Worm (Caenorhabditis elegans) whole organism, L2 larva: Measurements from ENCODE around the gene C18D11.3.

Experiments
- C34F6.9 ChIP-seq: fragments of 150-350 bp; optimal IDR thresholded peaks from 2 replicates; lab custom pipeline; 2014; ENCODE audit warnings: missing biosample characterization, missing genetic modification characterization
- F13H6.1 ChIP-seq: sonication (generic microtip); optimal IDR thresholded peaks from 2 replicates; lab custom pipeline; 2016; ENCODE audit warnings: missing genetic modification characterization, missing compliant biosample characterization
- Y55F3AM.14 ChIP-seq: fragments of 200-800 bp; sonication (Bioruptor generic); optimal IDR thresholded peaks from 2 replicates; lab custom pipeline; 2018; ENCODE audit warnings: mild to moderate bottlenecking, missing genetic modification characterization, missing compliant biosample characterization
- ZK546.5 ChIP-seq: sonication (generic microtip); optimal IDR thresholded peaks from 2 replicates; lab custom pipeline; 2017; ENCODE audit warnings: missing biosample characterization, missing genetic modification characterization
- alr-1 ChIP-seq: fragments of 150-350 bp; optimal IDR thresholded peaks from 2 replicates; lab custom pipeline; 2014; ENCODE audit warnings: missing biosample characterization, missing genetic modification characterization
- blmp-1 ChIP-seq: sonication (generic microtip); optimal IDR thresholded peaks from 2 replicates; lab custom pipeline; 2017; ENCODE audit warnings: missing genetic modification characterization, mild to moderate bottlenecking, missing compliant biosample characterization, antibody characterized with exemption, moderate library complexity; ENCODE audit not compliant: insufficient read depth
- ceh-16 ChIP-seq: fragments of 150-350 bp; optimal IDR thresholded peaks from 2 replicates; lab custom pipeline; 2014; ENCODE audit warnings: missing biosample characterization, missing genetic modification characterization
- ceh-82 ChIP-seq: fragments of 150-350 bp; optimal IDR thresholded peaks from 2 replicates; lab custom pipeline; 2014; ENCODE audit warnings: missing biosample characterization, missing genetic modification characterization
- crh-2 ChIP-seq: sonication (generic microtip); optimal IDR thresholded peaks from 2 replicates; lab custom pipeline; 2017; ENCODE audit warnings: missing biosample characterization, missing genetic modification characterization
- dmd-4 ChIP-seq: sonication (generic microtip); optimal IDR thresholded peaks from 2 replicates; lab custom pipeline; 2017; ENCODE audit warnings: missing biosample characterization, missing genetic modification characterization
- egl-27 ChIP-seq: sonication (generic microtip); optimal IDR thresholded peaks from 3 replicates; lab custom pipeline; 2017; ENCODE audit warnings: missing biosample characterization, missing genetic modification reagents, missing genetic modification characterization
- elt-1 ChIP-seq: fragments of 150-350 bp; optimal IDR thresholded peaks from 2 replicates; lab custom pipeline; 2014; ENCODE audit warnings: missing biosample characterization, missing genetic modification characterization
- elt-3 ChIP-seq: sonication (generic microtip); optimal IDR thresholded peaks from 2 replicates; lab custom pipeline; 2017; ENCODE audit warnings: missing biosample characterization, missing genetic modification characterization
- fos-1 ChIP-seq: fragments of 150-350 bp; optimal IDR thresholded peaks from 2 replicates; lab custom pipeline; 2014; ENCODE audit warnings: missing biosample characterization, missing genetic modification characterization
- gmeb-1 ChIP-seq: fragments of 150-350 bp; optimal IDR thresholded peaks from 2 replicates; lab custom pipeline; 2014; ENCODE audit warnings: missing biosample characterization, missing genetic modification characterization
- lin-13 ChIP-seq: fragments of 150-350 bp; optimal IDR thresholded peaks from 2 replicates; lab custom pipeline; 2014; ENCODE audit warnings: missing biosample characterization, missing genetic modification reagents, missing genetic modification characterization
- lin-39 ChIP-seq: fragments of 150-350 bp; optimal IDR thresholded peaks from 2 replicates; lab custom pipeline; 2014; ENCODE audit warnings: missing biosample characterization, missing genetic modification reagents, missing genetic modification characterization
- lsy-2 ChIP-seq, 2 experiments: fragments of 150-350 bp in 1 of 2; sonication (generic microtip) in 1 of 2; optimal IDR thresholded peaks; 2 replicates each; lab custom pipeline; 2014 to 2017; ENCODE audit warnings: missing biosample characterization in 2 of 2, missing genetic modification characterization in 2 of 2
- mab-5 ChIP-seq: fragments of 150-350 bp; optimal IDR thresholded peaks from 2 replicates; lab custom pipeline; 2014; ENCODE audit warnings: missing biosample characterization, missing genetic modification characterization
- mdl-1 ChIP-seq, 2 experiments: fragments of 150-350 bp in 1 of 2; sonication (generic microtip) in 1 of 2; optimal IDR thresholded peaks; 2 replicates each; lab custom pipeline; 2017; ENCODE audit warnings: missing biosample characterization in 2 of 2, missing genetic modification characterization in 2 of 2
- nhr-10 ChIP-seq: sonication (generic microtip); optimal IDR thresholded peaks from 2 replicates; lab custom pipeline; 2017; ENCODE audit warnings: missing biosample characterization, missing genetic modification characterization
- nhr-11 ChIP-seq: fragments of 150-350 bp; optimal IDR thresholded peaks from 2 replicates; lab custom pipeline; 2014; ENCODE audit warnings: missing biosample characterization, missing genetic modification characterization
- nhr-129 ChIP-seq: fragments of 150-350 bp; optimal IDR thresholded peaks from 2 replicates; lab custom pipeline; 2014; ENCODE audit warnings: missing biosample characterization, missing genetic modification characterization
- nhr-21 ChIP-seq: fragments of 150-350 bp; optimal IDR thresholded peaks from 2 replicates; lab custom pipeline; 2014; ENCODE audit warnings: missing biosample characterization, missing genetic modification characterization
- nhr-25 ChIP-seq: fragments of 150-350 bp; sonication (generic microtip); optimal IDR thresholded peaks from 3 replicates; lab custom pipeline; 2014; ENCODE audit warnings: missing biosample characterization, missing genetic modification characterization
- nhr-6 ChIP-seq: fragments of 150-350 bp; optimal IDR thresholded peaks from 2 replicates; lab custom pipeline; 2014; ENCODE audit warnings: missing biosample characterization, missing genetic modification characterization
- nhr-77 ChIP-seq: fragments of 150-350 bp; optimal IDR thresholded peaks from 2 replicates; lab custom pipeline; 2014; ENCODE audit warnings: missing biosample characterization, missing genetic modification characterization
- sem-4 ChIP-seq: fragments of 150-350 bp; optimal IDR thresholded peaks from 2 replicates; lab custom pipeline; 2014; ENCODE audit warnings: missing biosample characterization, missing genetic modification reagents, missing genetic modification characterization
- skn-1 ChIP-seq: sonication (generic microtip); optimal IDR thresholded peaks from 2 replicates; lab custom pipeline; 2017; ENCODE audit warnings: missing biosample characterization, missing genetic modification characterization
- sma-3 ChIP-seq: sonication (generic microtip); optimal IDR thresholded peaks from 2 replicates; lab custom pipeline; 2016; ENCODE audit warnings: missing genetic modification reagents, missing genetic modification characterization, missing compliant biosample characterization
- sma-9 ChIP-seq, 2 experiments: fragments of 150-350 bp in 1 of 2; sonication (generic microtip) in 1 of 2; optimal IDR thresholded peaks; 2 replicates each; lab custom pipeline; 2014 to 2016; ENCODE audit warnings: missing genetic modification characterization in 2 of 2, mild to moderate bottlenecking in 1 of 2, missing biosample characterization in 1 of 2, missing compliant biosample characterization in 1 of 2, missing genetic modification reagents in 1 of 2, moderate library complexity in 1 of 2
- snpc-4 ChIP-seq: fragments of 150-350 bp; optimal IDR thresholded peaks from 2 replicates; lab custom pipeline; 2014; ENCODE audit warnings: missing biosample characterization, missing genetic modification characterization
- unc-39 ChIP-seq: fragments of 150-350 bp; optimal IDR thresholded peaks from 2 replicates; lab custom pipeline; 2014; ENCODE audit warnings: missing biosample characterization, missing genetic modification characterization
- unc-55 ChIP-seq: fragments of 150-350 bp; sonication (generic microtip); optimal IDR thresholded peaks from 3 replicates; lab custom pipeline; 2014; ENCODE audit warnings: missing biosample characterization, missing genetic modification reagents, missing genetic modification characterization
- zag-1 ChIP-seq: fragments of 150-350 bp; optimal IDR thresholded peaks from 2 replicates; lab custom pipeline; 2014; ENCODE audit warnings: missing biosample characterization, missing genetic modification characterization
- ztf-11 ChIP-seq: sonication (generic microtip); optimal IDR thresholded peaks from 2 replicates; lab custom pipeline; 2017; ENCODE audit warnings: missing biosample characterization, missing genetic modification characterization
- ztf-4 ChIP-seq: fragments of 150-350 bp; optimal IDR thresholded peaks from 2 replicates; lab custom pipeline; 2014; ENCODE audit warnings: missing biosample characterization, missing genetic modification characterization

C18D11.3 gene

DNA sequence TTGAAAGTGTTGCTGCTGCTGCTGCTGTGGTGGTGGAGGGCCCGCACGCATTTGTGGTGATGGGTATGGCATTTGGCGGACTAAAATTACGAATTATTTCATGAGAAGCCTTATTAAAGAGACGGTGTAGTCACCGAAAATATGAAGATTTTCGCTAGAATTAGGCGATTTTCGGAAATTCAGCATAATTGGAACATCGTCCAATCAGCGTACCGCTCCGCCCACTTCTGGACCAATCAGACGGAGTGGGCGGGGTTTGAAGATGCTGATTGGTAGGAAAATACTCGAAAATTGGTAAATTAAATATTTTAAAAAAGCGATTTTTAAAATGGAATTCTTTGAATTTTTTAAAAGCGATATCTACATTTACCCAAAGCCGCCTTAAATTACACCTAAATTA lies 42.9 kb downstream of the C18D11.3 start:
- TF ChIP-seq alr-1 (tag; lab: Kevin White, UChicago) (no peak), ztf-11 (no peak), dmd-4 (tag; lab: Kevin White, UChicago) (no peak), elt-1 (tag; lab: Kevin White, UChicago) (no peak)
- TF ChIP-seq, all 48 proteins: peak for 0

DNA sequence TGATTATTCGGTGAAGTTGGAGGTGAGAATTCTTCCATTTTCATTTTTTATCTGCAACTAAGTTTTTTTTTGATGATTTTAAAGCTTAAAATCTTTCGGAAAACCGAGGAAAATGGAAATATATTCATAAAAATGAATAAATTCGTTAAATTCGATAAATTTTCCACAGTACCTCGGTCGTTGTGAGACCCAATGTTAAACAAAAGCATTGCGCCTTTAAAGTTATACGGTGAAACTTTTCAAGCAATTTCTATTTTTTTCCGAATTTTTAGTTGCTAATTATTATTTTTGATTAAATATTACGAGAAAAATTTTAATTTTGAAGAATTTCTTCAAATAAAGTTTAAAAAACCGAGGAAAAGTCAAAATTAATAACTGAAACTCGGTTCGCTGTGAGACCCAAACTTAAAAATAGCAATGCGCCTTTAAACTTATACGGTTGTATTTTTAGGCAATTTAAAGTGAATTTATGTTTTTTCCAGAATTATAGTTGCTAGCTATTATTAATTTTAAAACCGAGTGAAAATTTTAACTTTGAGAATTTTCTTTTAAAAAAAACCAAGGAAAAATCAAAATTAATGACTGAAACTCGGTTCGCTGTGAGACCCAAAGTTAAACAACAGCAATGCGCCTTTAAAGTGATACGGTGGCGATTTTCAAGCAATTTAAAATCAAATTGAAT lies 46.1 kb downstream of the C18D11.3 start, which contains the start of gene taf-12:
taf-12 (minus strand) TSS at position 51 of the 682 bp plus-strand sequence.
- no peak for TF ChIP-seq ceh-16 (tag; lab: Kevin White, UChicago)
- no peak for TF ChIP-seq nhr-25
- no peak for TF ChIP-seq gmeb-1
- TF ChIP-seq unc-39: no peak
- TF ChIP-seq ztf-4 (tag; lab: Kevin White, UChicago): no peak
- TF ChIP-seq blmp-1 (tag; lab: Kevin White, UChicago): no peak
- TF ChIP-seq unc-55 (GFP tag; lab: Kevin White, UChicago): no peak
- TF ChIP-seq ZK546.5 (tag; lab: Kevin White, UChicago): no peak

DNA sequence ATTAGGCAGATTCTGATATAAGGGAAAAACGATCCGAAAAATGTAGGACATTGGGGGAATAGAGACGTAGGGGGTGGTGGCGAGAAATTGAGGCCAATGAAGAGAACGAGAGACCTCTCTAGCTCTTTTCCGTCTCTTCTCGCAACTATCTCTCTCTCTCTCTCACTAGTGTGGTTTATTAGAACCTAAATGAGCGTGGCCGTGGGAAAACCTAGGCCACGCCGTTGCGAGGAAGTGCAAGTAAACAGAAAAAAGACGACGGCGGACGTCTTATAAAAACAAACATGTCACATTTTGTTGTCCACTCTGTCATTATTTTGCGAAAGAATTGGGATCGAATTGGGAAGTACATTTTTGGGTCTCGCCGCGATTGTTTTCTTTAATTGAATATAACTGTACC lies 46.8 kb downstream of the C18D11.3 start:
- TF ChIP-seq skn-1 (tag; lab: Kevin White, UChicago) (peak; percentile 58), nhr-129 (tag; lab: Kevin White, UChicago) (peak; percentile 94), nhr-77 (tag; lab: Kevin White, UChicago) (no peak), F13H6.1 (tag; lab: Kevin White, UChicago) (peak; percentile 91), sem-4 (tag; lab: Kevin White, UChicago) (peak; percentile 94), nhr-10 (tag; lab: Kevin White, UChicago) (peak; percentile 10), nhr-6 (tag; lab: Kevin White, UChicago) (peak; percentile 29), lin-13 (peak; percentile 92), ztf-11 (no peak), C34F6.9 (tag; lab: Kevin White, UChicago) (peak; percentile 94), unc-55 (GFP tag; lab: Kevin White, UChicago) (peak; percentile 89), fos-1 (tag; lab: Kevin White, UChicago) (peak; percentile 83), snpc-4 (tag; lab: Kevin White, UChicago) (peak; percentile 89), mdl-1 (tag; optimal IDR thresholded peaks at IDR 0.05; lab: Kevin White, UChicago) (peak in 1 of 2 experiments; percentile 65), lin-39 (tag; lab: Kevin White, UChicago) (no peak), lsy-2 (tag; optimal IDR thresholded peaks at IDR 0.05; lab: Kevin White, UChicago) (peak; percentile 63 to 91), nhr-21 (peak; percentile 59), gmeb-1 (peak; percentile 76), mab-5 (tag; lab: Kevin White, UChicago) (peak; percentile 62), egl-27 (tag; lab: Kevin White, UChicago) (peak; percentile 77), alr-1 (tag; lab: Kevin White, UChicago) (no peak), nhr-11 (no peak), crh-2 (tag; lab: Kevin White, UChicago) (peak; percentile 93), Y55F3AM.14 (peak; percentile 53), ceh-82 (tag; lab: Kevin White, UChicago) (peak; percentile 3), sma-3 (GFP tag; lab: Kevin White, UChicago) (peak; percentile 79), zag-1 (tag; lab: Kevin White, UChicago) (peak; percentile 67), elt-3 (tag; lab: Kevin White, UChicago) (no peak)

DNA sequence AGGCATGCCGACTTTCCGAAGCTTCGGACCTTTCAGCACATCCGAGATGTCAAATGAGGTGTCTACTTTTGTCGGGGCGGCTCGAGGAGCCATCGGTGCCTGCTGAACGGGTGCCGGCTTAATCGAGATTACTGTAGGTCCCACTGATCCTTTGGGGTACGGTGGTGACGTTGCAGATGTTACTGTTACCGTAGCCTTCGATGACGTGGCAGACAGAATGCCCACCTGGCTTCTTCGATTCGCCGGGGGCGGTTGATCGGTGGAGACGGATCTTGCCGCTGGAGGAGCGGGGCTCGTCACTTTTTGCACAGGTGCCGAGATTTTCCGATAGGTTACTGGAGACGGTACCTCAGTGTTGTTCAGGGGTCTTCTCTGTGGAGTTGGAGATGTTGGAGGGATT lies 48.4 kb downstream of the C18D11.3 start:
- TF ChIP-seq ZK546.5 (tag; lab: Kevin White, UChicago) (no peak), nhr-21 (no peak), sma-9 (GFP tag; optimal IDR thresholded peaks at IDR 0.05; lab: Kevin White, UChicago) (no peak), sma-9 (tag; optimal IDR thresholded peaks at IDR 0.05; lab: Kevin White, UChicago) (no peak), sma-3 (GFP tag; lab: Kevin White, UChicago) (no peak), dmd-4 (tag; lab: Kevin White, UChicago) (no peak), mab-5 (tag; lab: Kevin White, UChicago) (no peak), mdl-1 (tag; optimal IDR thresholded peaks at IDR 0.05; lab: Kevin White, UChicago) (no peak)
